Fruit fly (Drosophila melanogaster) whole organism, pupa: ENCODE results near the gene CG42870.

Source experiments
- CG12605 ChIP-seq: fragments of 200-800 bp; sonication (Bioruptor generic); IDR thresholded peaks from 2 replicates; pipeline ENCODE4 v1.3.6; 2022; ENCODE audit warnings: missing biosample characterization, missing genetic modification characterization
- CG17806 ChIP-seq: fragments of 200-800 bp; sonication (Bioruptor generic); optimal IDR thresholded peaks from 2 replicates; lab custom pipeline; 2018; ENCODE audit warnings: missing biosample characterization, mild to moderate bottlenecking, missing genetic modification characterization, moderate library complexity
- CG34367 ChIP-seq: fragments of 200-800 bp; sonication (Bioruptor generic); optimal IDR thresholded peaks from 2 replicates; lab custom pipeline; 2018; ENCODE audit warnings: missing biosample characterization, mild to moderate bottlenecking, missing genetic modification characterization
- Ets98B ChIP-seq: fragments of 200-800 bp; sonication (Bioruptor generic); IDR thresholded peaks from 2 replicates; pipeline ENCODE4 v1.3.6; 2022; ENCODE audit warnings: missing biosample characterization, missing genetic modification characterization
- Pif1A ChIP-seq: fragments of 200-800 bp; sonication (Bioruptor generic); optimal IDR thresholded peaks from 3 replicates; lab custom pipeline; 2016; ENCODE audit warnings: missing biosample characterization, missing genetic modification characterization
- rn ChIP-seq: fragments of 200-800 bp; sonication (Bioruptor generic); IDR thresholded peaks from 2 replicates; pipeline ENCODE4 v1.3.6; 2022; ENCODE audit warnings: missing biosample characterization, missing genetic modification characterization

- no peak for TF ChIP-seq CG34367
- TF ChIP-seq Pif1A = no peak
- no peak for TF ChIP-seq Ets98B
- no peak for TF ChIP-seq CG17806 (tag; lab: Kevin White, UChicago)
- TF ChIP-seq CG12605 (GFP tag; lab: Robert Waterston, UW) = no peak
- no peak for TF ChIP-seq rn (GFP tag; lab: Robert Waterston, UW)
Observed at dm6 chr3R:21730955-21731354, 6.2 kb downstream of the CG42870 start.
